Fruit fly (Drosophila melanogaster) Kc167 (cell line): ENCODE results near the gene CG18814.

Experiments used
- Myc ChIP-seq: fragments of >200 bp; optimal IDR thresholded peaks from 2 replicates; lab custom pipeline; 2017; ENCODE audit warnings: missing external identifiers
- Sin3A ChIP-seq: fragments of >200 bp; optimal IDR thresholded peaks from 2 replicates; lab custom pipeline; 2018; ENCODE audit warnings: missing external identifiers
- h ChIP-seq: fragments of >200 bp; optimal IDR thresholded peaks from 3 replicates; lab custom pipeline; 2018; ENCODE audit warnings: missing external identifiers
- insv ChIP-seq: fragments of >200 bp; optimal IDR thresholded peaks from 3 replicates; lab custom pipeline; 2018; ENCODE audit warnings: missing external identifiers
- psq ChIP-seq: fragments of >200 bp; optimal IDR thresholded peaks from 2 replicates; lab custom pipeline; 2017; ENCODE audit warnings: missing external identifiers
- ttk ChIP-seq: sonication (Bioruptor generic); optimal IDR thresholded peaks from 2 replicates; lab custom pipeline; 2017; ENCODE audit warnings: missing external identifiers

The CG18814 gene

dm6 chr3L:16359219-16359748 lies 10.3 kb upstream of the CG18814 start, which contains the start of gene ringer:
TSS of gene ringer (minus strand) at chr3L:16359428.
- TF ChIP-seq Myc: no peak

DNA sequence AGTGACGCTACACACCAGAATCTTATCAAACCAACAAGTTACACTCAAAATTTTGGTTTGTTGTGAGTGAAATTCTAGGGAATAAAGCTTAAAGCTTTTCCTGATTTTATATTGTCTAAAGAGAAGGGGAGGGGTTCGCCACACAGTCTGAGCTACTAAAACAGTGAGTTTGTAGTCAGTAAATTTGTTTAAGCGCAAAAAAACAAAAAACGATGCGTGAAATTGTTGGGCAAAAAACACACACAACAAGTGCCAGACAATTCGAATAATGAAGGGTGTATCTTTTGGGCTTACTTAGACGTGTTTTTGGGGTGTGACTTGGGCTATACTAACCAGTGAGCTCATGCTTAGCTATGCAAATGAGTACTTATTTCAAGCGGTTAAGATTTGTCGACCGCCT lies 9.8 kb upstream of the CG18814 start:
- TF ChIP-seq ttk (lab: Kevin White, UChicago) (no peak), Sin3A (lab: Kevin White, UChicago) (no peak), h (lab: Kevin White, UChicago) (no peak), insv (lab: Kevin White, UChicago) (no peak), psq (no peak), Myc (no peak)

- no peak for TF ChIP-seq Sin3A (lab: Kevin White, UChicago)
- TF ChIP-seq Myc: no peak
- TF ChIP-seq insv (lab: Kevin White, UChicago): no peak
- TF ChIP-seq ttk (lab: Kevin White, UChicago): no peak
- no peak for TF ChIP-seq psq
- TF ChIP-seq h (lab: Kevin White, UChicago): no peak
These were observed 8.3 kb upstream of the CG18814 start for dm6 chr3L:16361200-16361815.

DNA sequence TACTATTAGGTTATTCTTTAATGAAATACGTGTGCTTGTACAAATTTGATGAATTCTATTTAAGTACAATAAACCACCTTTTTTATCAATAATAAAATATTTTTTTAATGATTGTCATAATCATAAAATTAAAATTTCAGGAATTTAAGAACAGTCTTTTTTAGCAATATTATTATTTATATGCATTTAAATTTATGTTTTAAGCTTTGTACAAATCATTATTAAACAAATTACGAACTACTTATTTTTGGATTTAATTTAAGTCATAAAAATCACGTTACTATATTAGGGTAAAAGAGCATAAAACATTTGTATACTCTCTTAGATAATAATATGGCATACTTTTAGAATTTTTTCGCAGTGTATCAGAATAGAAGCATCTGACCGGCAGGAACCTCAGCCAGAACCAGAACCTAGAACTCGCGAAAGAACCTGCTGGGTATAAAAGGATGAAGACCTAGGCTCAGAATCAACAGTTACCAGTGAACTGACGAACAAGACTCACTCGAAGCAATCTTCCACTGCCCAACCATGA lies 7.4 kb upstream of the CG18814 start, which contains the start of gene Cpr72Ea:
Gene Cpr72Ea (plus strand): TSS at position 485 of the 535 bp plus-strand sequence.
- TF ChIP-seq Sin3A (lab: Kevin White, UChicago) (no peak), h (lab: Kevin White, UChicago) (no peak), insv (lab: Kevin White, UChicago) (no peak), ttk (lab: Kevin White, UChicago) (no peak), Myc (no peak), psq (no peak)

DNA sequence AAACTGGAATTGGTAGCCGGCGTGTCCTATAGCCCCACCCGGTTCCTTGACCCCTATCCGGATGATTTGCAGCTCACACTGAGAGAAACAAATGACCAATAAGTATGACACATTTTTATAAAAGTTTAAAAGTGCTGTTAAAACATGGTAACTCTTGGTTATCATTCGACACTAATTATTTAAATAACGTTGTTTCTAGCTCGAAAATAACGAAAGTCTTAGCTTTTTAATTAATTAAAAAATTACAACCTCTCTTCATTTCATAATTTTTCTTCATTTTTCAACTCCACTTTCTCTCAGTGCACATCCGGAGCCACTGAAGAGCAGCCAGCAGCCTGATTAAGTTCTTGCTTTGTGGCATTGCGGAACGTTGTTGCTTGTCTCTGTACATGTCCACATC lies 5.4 kb upstream of the CG18814 start:
- TF ChIP-seq h (lab: Kevin White, UChicago) (no peak), psq (no peak), Sin3A (lab: Kevin White, UChicago) (no peak), insv (lab: Kevin White, UChicago) (no peak), Myc (no peak), ttk (lab: Kevin White, UChicago) (no peak)

DNA sequence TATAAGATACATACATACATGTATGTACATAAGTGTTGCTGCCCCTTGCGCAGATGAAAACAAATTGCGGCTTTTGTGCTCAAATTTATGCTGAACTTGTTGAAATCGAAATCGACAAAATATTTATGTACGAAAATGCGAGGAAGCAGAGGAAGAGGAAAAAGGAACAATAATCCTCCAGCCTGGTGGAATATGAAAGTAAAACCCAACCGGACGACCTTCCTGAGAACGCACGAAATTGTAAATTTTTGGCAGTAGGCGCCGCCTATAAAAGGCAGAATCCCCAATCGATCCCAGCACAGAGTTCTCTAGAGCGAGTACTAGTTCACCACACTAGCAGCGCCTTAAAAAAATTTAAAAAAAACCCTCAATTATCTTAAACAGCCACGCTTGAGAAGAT lies 5.0 kb upstream of the CG18814 start, which contains the start of gene Cpr72Eb:
Gene Cpr72Eb (plus strand): TSS at position 301 of the 400 bp plus-strand sequence.
- TF ChIP-seq Sin3A (lab: Kevin White, UChicago) (no peak), h (lab: Kevin White, UChicago) (no peak), insv (lab: Kevin White, UChicago) (no peak), psq (no peak), ttk (lab: Kevin White, UChicago) (no peak), Myc (no peak)

DNA sequence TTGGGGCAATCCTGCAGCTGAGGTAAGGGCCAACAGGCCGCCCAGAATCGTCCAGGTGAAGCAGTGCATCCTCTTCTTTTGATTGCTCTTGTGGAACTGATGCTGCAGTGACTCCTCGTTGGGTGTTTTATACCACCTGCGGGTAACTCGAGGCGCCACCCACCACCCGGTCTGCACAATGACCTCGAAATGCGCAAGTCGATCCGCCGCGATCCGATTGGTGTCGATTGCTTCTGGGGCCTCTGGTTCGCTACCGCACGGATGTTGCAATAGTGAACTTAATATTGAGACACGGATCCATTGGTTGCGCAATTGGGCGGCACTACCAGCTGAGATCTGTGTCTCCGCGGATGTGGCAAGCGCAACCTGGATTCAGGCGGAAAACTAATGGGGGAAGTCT lies 2.4 kb upstream of the CG18814 start, which contains the start of gene Cpr72Ec:
Gene Cpr72Ec (minus strand): TSS at position 101 of the 400 bp plus-strand sequence.
- TF ChIP-seq insv (lab: Kevin White, UChicago): no peak
- TF ChIP-seq h (lab: Kevin White, UChicago): no peak
- TF ChIP-seq Sin3A (lab: Kevin White, UChicago): no peak
- no peak for TF ChIP-seq Myc
- TF ChIP-seq ttk (lab: Kevin White, UChicago): no peak
- no peak for TF ChIP-seq psq

DNA sequence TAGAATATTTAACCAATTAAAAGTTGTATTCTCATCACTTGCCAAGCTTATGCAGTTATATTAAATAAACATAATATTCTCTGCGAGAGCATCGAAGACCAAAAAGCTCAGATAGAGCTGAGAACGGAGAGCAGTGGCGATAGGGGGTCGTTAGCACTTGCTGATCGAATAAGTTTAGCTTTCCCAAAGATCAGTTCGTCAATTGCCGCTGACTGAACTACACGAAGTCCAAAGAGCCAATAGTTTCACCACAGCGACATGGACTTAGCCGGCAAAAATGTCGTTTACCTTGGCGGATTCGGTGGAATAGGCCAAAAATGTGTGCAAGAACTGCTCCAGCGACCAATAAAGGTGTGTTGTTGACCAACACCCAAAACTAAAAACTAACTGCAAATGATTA lies 1.4 kb upstream of the CG18814 start, which contains the start of gene CG4842:
Gene CG4842 (plus strand): TSS at position 191 of the 400 bp plus-strand sequence.
- no peak for TF ChIP-seq insv (lab: Kevin White, UChicago)
- no peak for TF ChIP-seq ttk (lab: Kevin White, UChicago)
- no peak for TF ChIP-seq Myc
- no peak for TF ChIP-seq Sin3A (lab: Kevin White, UChicago)
- no peak for TF ChIP-seq psq
- no peak for TF ChIP-seq h (lab: Kevin White, UChicago)

- TF ChIP-seq psq: no peak
- no peak for TF ChIP-seq Myc
- TF ChIP-seq Sin3A (lab: Kevin White, UChicago): no peak
- no peak for TF ChIP-seq h (lab: Kevin White, UChicago)
- TF ChIP-seq insv (lab: Kevin White, UChicago): no peak
- no peak for TF ChIP-seq ttk (lab: Kevin White, UChicago)
These were observed 8.4 kb downstream of the CG18814 start, which contains the start of gene roq for dm6 chr3L:16377768-16378764. TSS of gene roq (minus strand) at chr3L:16378566.

dm6 chr3L:16380770-16381169 lies 11.1 kb downstream of the CG18814 start:
- no peak for TF ChIP-seq Sin3A (lab: Kevin White, UChicago)
- TF ChIP-seq Myc: no peak
- TF ChIP-seq h (lab: Kevin White, UChicago): no peak
- TF ChIP-seq insv (lab: Kevin White, UChicago): no peak
- TF ChIP-seq psq: no peak
- no peak for TF ChIP-seq ttk (lab: Kevin White, UChicago)

DNA sequence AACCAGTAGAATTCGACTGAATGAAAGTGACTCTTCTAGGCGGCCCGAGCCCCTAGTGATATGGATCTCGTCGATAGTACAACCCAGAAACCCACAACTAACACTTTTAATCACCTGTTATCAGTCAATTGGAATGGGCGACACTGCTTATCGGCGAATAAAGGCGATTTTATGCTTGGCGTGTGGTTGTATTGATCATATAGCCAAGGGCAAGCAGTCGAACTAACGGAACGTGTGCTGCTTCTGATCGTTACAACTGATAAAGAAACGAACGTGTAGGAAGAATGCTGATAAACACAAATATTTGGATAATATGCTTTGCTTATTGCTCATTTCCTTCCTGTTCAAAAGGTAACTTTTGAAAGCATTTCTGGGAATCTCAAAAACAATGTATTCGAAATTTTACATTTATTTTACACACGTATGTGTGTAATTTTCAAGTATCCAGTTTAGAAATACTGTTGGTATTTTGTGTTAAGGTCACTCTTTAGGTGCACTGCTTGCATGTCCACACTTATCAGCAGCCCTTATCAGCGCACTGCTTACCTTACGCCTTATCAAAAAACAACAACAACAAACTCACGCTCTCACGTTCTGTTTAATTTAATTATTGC lies 11.7 kb downstream of the CG18814 start, which contains the start of gene Agpat4:
Gene Agpat4 (minus strand): TSS at position 387 of the 614 bp plus-strand sequence.
- no peak for TF ChIP-seq insv (lab: Kevin White, UChicago)
- TF ChIP-seq h (lab: Kevin White, UChicago): no peak
- no peak for TF ChIP-seq Myc
- TF ChIP-seq ttk (lab: Kevin White, UChicago): no peak
- no peak for TF ChIP-seq Sin3A (lab: Kevin White, UChicago)
- no peak for TF ChIP-seq psq
